Worm (Caenorhabditis elegans): ENCODE measurements around the gene pals-39.

ce11 chrV:12486934-12487333 lies 43.3 kb upstream of the pals-39 start, which contains the start of gene inx-11:
- TF ChIP-seq ets-7 (tag; optimal IDR thresholded peaks at IDR 0.05): no peak
- no peak for TF ChIP-seq scrt-1 (GFP tag; IDR thresholded peaks at IDR 0.05)
- TF ChIP-seq ceh-36 (tag; optimal IDR thresholded peaks at IDR 0.05): no peak
- no peak for TF ChIP-seq flt-1 (GFP tag; IDR thresholded peaks at IDR 0.05)
- no peak for TF ChIP-seq ama-1 (optimal IDR thresholded peaks at IDR 0.05)
- no peak for TF ChIP-seq tbx-11 (GFP tag; IDR thresholded peaks at IDR 0.05)
- no peak for TF ChIP-seq tra-4 (tag; optimal IDR thresholded peaks at IDR 0.05)
- no peak for TF ChIP-seq aly-1 (tag; optimal IDR thresholded peaks at IDR 0.05)
